Fruit fly (Drosophila melanogaster): ENCODE data around the gene CG32533.

CG32533 gene

DNA sequence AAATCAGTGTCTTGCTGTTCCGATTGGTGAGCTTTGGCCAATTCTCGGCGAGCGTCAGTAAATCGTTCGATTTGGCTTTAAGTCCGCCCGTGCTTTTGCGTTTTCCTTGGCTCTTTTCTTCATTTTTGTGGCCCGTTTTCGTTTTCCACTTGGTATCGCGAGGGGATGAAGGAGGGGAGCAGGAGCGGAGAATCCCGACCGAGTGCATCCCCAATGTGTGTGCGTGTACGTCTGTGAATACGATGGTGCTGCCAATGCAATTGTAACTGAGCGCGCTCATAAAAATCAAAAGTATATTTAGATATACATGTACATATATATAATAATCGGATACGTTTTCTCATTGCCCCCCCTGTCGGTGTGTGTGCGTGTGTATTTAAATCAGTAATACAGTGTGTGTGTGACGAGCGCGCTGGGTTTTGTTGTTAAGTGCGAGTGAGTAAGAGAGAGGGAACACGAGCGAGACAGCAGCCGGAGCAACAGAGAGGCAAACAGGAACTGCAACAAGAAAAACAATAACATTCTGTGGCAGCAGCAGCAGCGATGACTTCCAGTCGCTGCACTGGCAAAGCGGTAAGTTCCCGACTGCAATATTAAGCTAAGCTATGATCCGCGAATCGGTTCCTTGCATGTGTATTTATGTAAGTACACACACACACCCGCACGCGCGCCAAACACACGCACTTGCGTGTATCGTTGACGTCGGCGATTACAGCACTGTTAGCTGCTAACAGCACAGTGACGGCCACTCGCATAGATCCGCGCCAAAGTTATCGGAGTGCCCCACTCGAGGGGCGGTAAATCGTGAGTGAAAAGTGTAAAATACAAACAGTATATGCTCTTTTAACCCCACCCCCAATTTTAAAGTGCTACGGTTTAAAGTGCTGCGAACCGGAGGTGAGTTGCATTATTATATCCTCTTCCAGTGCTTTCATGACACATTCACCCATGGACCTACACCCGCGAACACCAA is 16.7 kb upstream of the CG32533 start (continued):
- no peak for TF ChIP-seq CG7745 (tag; optimal IDR thresholded peaks at IDR 0.05)
- TF ChIP-seq BEAF-32 (GFP tag; optimal IDR thresholded peaks at IDR 0.05) = no peak
- TF ChIP-seq CG3163 (GFP tag; optimal IDR thresholded peaks at IDR 0.05) = no peak
- peak; percentile 53; the same call in 1 of the 2 replicates for TF ChIP-seq gsb (GFP tag; IDR thresholded peaks at IDR 0.05)
- TF ChIP-seq lab (GFP tag; optimal IDR thresholded peaks at IDR 0.05) = peak; percentile 80
- peak; percentile 63; the same call in 1 of the 2 replicates for TF ChIP-seq ranshi (GFP tag; IDR thresholded peaks at IDR 0.05)
- TF ChIP-seq CG10431 (GFP tag; optimal IDR thresholded peaks at IDR 0.05) = no peak
- TF ChIP-seq tx (GFP tag; optimal IDR thresholded peaks at IDR 0.05) = peak; percentile 34
- TF ChIP-seq CG17802 (tag; optimal IDR thresholded peaks at IDR 0.05) = no peak
- TF ChIP-seq org-1 (GFP tag; optimal IDR thresholded peaks at IDR 0.05) = peak; percentile 74
- TF ChIP-seq ash1 (GFP tag; optimal IDR thresholded peaks at IDR 0.05) = no peak
- TF ChIP-seq gem (tag; optimal IDR thresholded peaks at IDR 0.05) = peak; percentile 73
- peak; percentile 18; the same call in 1 of the 3 replicates for TF ChIP-seq CG11560 (tag; IDR thresholded peaks at IDR 0.05)
- peak; percentile 56; the same call in 1 of the 2 replicates for TF ChIP-seq seq (GFP tag; IDR thresholded peaks at IDR 0.05)
- TF ChIP-seq Hmx (GFP tag; optimal IDR thresholded peaks at IDR 0.05) = no peak
- TF ChIP-seq CG34376 (GFP tag; optimal IDR thresholded peaks at IDR 0.05) = peak; percentile 20
- TF ChIP-seq CG17359 (tag; optimal IDR thresholded peaks at IDR 0.05) = peak; percentile 44
- TF ChIP-seq corto (GFP tag; optimal IDR thresholded peaks at IDR 0.05) = no peak
- TF ChIP-seq CG13624 (GFP tag; optimal IDR thresholded peaks at IDR 0.05) = peak; percentile 15
- no peak for TF ChIP-seq CG32767 (GFP tag; IDR thresholded peaks at IDR 0.05)
- TF ChIP-seq jumu (GFP tag; optimal IDR thresholded peaks at IDR 0.05) = peak; percentile 52
- peak; percentile 10 for TF ChIP-seq CG7928 (GFP tag; optimal IDR thresholded peaks at IDR 0.05)
- TF ChIP-seq fd3F (GFP tag; optimal IDR thresholded peaks at IDR 0.05) = peak; percentile 45
- peak; percentile 22 for TF ChIP-seq CG12391 (tag; optimal IDR thresholded peaks at IDR 0.05)
- no peak for TF ChIP-seq CG16779 (GFP tag; IDR thresholded peaks at IDR 0.05)
- TF ChIP-seq CG13775 (GFP tag; optimal IDR thresholded peaks at IDR 0.05) = peak; percentile 43
- peak; percentile 43 for TF ChIP-seq CG12942 (GFP tag; optimal IDR thresholded peaks at IDR 0.05)
- TF ChIP-seq Elba2 (GFP tag; optimal IDR thresholded peaks at IDR 0.05) = no peak
- TF ChIP-seq CG7786 (GFP tag; optimal IDR thresholded peaks at IDR 0.05) = peak; percentile 63
- TF ChIP-seq CG10366 (GFP tag; IDR thresholded peaks at IDR 0.05) = peak; percentile 42
- TF ChIP-seq Eip74EF (GFP tag; optimal IDR thresholded peaks at IDR 0.05) = peak in 1 of 2 experiments; percentile 59
- TF ChIP-seq Awh (GFP tag; IDR thresholded peaks at IDR 0.05) = no peak
- TF ChIP-seq CTCF (GFP tag; optimal IDR thresholded peaks at IDR 0.05) = no peak
- TF ChIP-seq CG15479 (GFP tag; optimal IDR thresholded peaks at IDR 0.05) = no peak
- peak; percentile 72 for TF ChIP-seq row (GFP tag; IDR thresholded peaks at IDR 0.05)
- TF ChIP-seq CG11695 (GFP tag; IDR thresholded peaks at IDR 0.05) = peak; percentile 57; the same call in 1 of the 3 replicates
- TF ChIP-seq Abd-B (GFP tag; optimal IDR thresholded peaks at IDR 0.05) = peak; percentile 37
- TF ChIP-seq HmgZ (tag; optimal IDR thresholded peaks at IDR 0.05) = peak; percentile 53
- peak; percentile 31 for TF ChIP-seq CG1233 (GFP tag; optimal IDR thresholded peaks at IDR 0.05)
- peak; percentile 79 for TF ChIP-seq CG18599 (GFP tag; optimal IDR thresholded peaks at IDR 0.05)
- TF ChIP-seq fd64A (GFP tag; optimal IDR thresholded peaks at IDR 0.05) = no peak
- peak; percentile 94 for TF ChIP-seq CG8478 (optimal IDR thresholded peaks at IDR 0.05)
- peak; percentile 25 for TF ChIP-seq CG1529 (GFP tag; optimal IDR thresholded peaks at IDR 0.05)
- TF ChIP-seq TFAM (GFP tag; optimal IDR thresholded peaks at IDR 0.05) = no peak
- peak; percentile 38 for TF ChIP-seq Blimp-1 (GFP tag; optimal IDR thresholded peaks at IDR 0.05)
- 0 out of 2 replicates have a peak, but pooled peaks have one; percentile 17 for TF ChIP-seq cas (GFP tag; IDR thresholded peaks at IDR 0.05)
- no peak for TF ChIP-seq Dip2 (GFP tag; IDR thresholded peaks at IDR 0.05)
- TF ChIP-seq CG1602 (GFP tag; optimal IDR thresholded peaks at IDR 0.05) = peak; percentile 19
- TF ChIP-seq cg (GFP tag; optimal IDR thresholded peaks at IDR 0.05) = peak; percentile 94
